Worm (Caenorhabditis elegans) whole organism, young adult: ENCODE data around the gene srv-7.

Experiments used
- B0019.2 ChIP-seq: fragments of 200-800 bp; sonication (Bioruptor generic); conservative IDR thresholded peaks from 2 replicates; pipeline ENCODE4 v1.3.6; 2022; ENCODE audit warnings: missing genetic modification reagents, missing genetic modification characterization, missing compliant biosample characterization
- B0336.3 ChIP-seq: fragments of 200-800 bp; sonication (Bioruptor generic); IDR thresholded peaks from 2 replicates; pipeline ENCODE4 v1.3.6; 2022; ENCODE audit warnings: missing genetic modification characterization, missing compliant biosample characterization
- C06A6.2 ChIP-seq: fragments of 200-800 bp; sonication (Bioruptor generic); conservative IDR thresholded peaks from 2 replicates; pipeline ENCODE4 v1.3.6; 2022; ENCODE audit warnings: missing genetic modification characterization, missing compliant biosample characterization
- F10E7.11 ChIP-seq: sonication (generic microtip); optimal IDR thresholded peaks from 2 replicates; lab custom pipeline; 2017; ENCODE audit warnings: mild to moderate bottlenecking, missing genetic modification characterization, moderate library complexity, missing compliant biosample characterization
- F23B12.7 ChIP-seq: sonication (generic microtip); optimal IDR thresholded peaks from 2 replicates; lab custom pipeline; 2017; ENCODE audit warnings: missing genetic modification characterization, mild to moderate bottlenecking, missing compliant biosample characterization, antibody characterized with exemption, moderate library complexity; ENCODE audit not compliant: insufficient read depth
- F33H1.4 ChIP-seq: fragments of 200-800 bp; sonication (Bioruptor generic); IDR thresholded peaks from 2 replicates; pipeline ENCODE4 v1.3.6; 2022; ENCODE audit warnings: missing genetic modification reagents, missing genetic modification characterization, missing compliant biosample characterization
- F37B4.10 ChIP-seq: fragments of 200-800 bp; sonication (Bioruptor generic); IDR thresholded peaks from 2 replicates; pipeline ENCODE4 v1.3.6; 2022; ENCODE audit warnings: missing genetic modification characterization, missing compliant biosample characterization
- T07F8.4 ChIP-seq: sonication (generic microtip); optimal IDR thresholded peaks from 2 replicates; lab custom pipeline; 2016; ENCODE audit warnings: mild to moderate bottlenecking, missing genetic modification characterization, moderate library complexity, missing compliant biosample characterization
- Y79H2A.3 ChIP-seq: fragments of 200-800 bp; sonication (Bioruptor generic); conservative IDR thresholded peaks from 2 replicates; pipeline ENCODE4 v1.3.6; 2022; ENCODE audit warnings: missing genetic modification reagents, missing genetic modification characterization, missing compliant biosample characterization
- Y95B8A.8 ChIP-seq: fragments of 200-800 bp; sonication (Bioruptor generic); IDR thresholded peaks from 2 replicates; pipeline ENCODE4 v1.3.6; 2022; ENCODE audit warnings: missing genetic modification reagents, missing genetic modification characterization, missing compliant biosample characterization
- aptf-3 ChIP-seq: fragments of 200-800 bp; sonication (Bioruptor generic); IDR thresholded peaks from 2 replicates; pipeline ENCODE4 v1.3.6; 2022; ENCODE audit warnings: missing genetic modification characterization, missing compliant biosample characterization
- attf-3 ChIP-seq: fragments of 200-800 bp; sonication (Bioruptor generic); conservative IDR thresholded peaks from 2 replicates; pipeline ENCODE4 v1.3.6; 2022; ENCODE audit warnings: missing genetic modification reagents, missing genetic modification characterization, missing compliant biosample characterization
- bed-1 ChIP-seq: fragments of 200-800 bp; sonication (Bioruptor generic); IDR thresholded peaks from 2 replicates; pipeline ENCODE4 v1.3.6; 2022; ENCODE audit warnings: missing genetic modification reagents, missing genetic modification characterization, missing compliant biosample characterization
- cebp-2 ChIP-seq: fragments of 200-800 bp; sonication (Bioruptor generic); IDR thresholded peaks from 2 replicates; pipeline ENCODE4 v1.3.6; 2022; ENCODE audit warnings: missing genetic modification characterization, missing compliant biosample characterization
- ceh-27 ChIP-seq: fragments of 200-800 bp; sonication (Bioruptor generic); optimal IDR thresholded peaks from 2 replicates; lab custom pipeline; 2018; ENCODE audit warnings: mild to moderate bottlenecking, missing genetic modification characterization, moderate library complexity, missing compliant biosample characterization
- ceh-40 ChIP-seq: fragments of 200-800 bp; sonication (Bioruptor generic); IDR thresholded peaks from 2 replicates; pipeline ENCODE4 v1.3.6; 2022; ENCODE audit warnings: missing genetic modification characterization, missing compliant biosample characterization
- ceh-79 ChIP-seq: sonication (generic microtip); optimal IDR thresholded peaks from 2 replicates; lab custom pipeline; 2017; ENCODE audit warnings: mild to moderate bottlenecking, missing genetic modification characterization, missing compliant biosample characterization
- die-1 ChIP-seq: sonication (generic microtip); optimal IDR thresholded peaks from 2 replicates; lab custom pipeline; 2016; ENCODE audit warnings: missing genotype, mild to moderate bottlenecking, missing genetic modification characterization, missing compliant biosample characterization
- dox-1 ChIP-seq: fragments of 200-800 bp; sonication (Bioruptor generic); IDR thresholded peaks from 2 replicates; pipeline ENCODE4 v1.3.6; 2022; ENCODE audit warnings: missing genetic modification reagents, missing genetic modification characterization, missing compliant biosample characterization
- dpl-1 ChIP-seq: fragments of 150-350 bp; optimal IDR thresholded peaks from 2 replicates; lab custom pipeline; 2014; ENCODE audit warnings: missing biosample characterization, missing genetic modification reagents, missing genetic modification characterization
- hmg-1.2 ChIP-seq: fragments of 200-800 bp; sonication (Bioruptor generic); IDR thresholded peaks from 2 replicates; pipeline ENCODE4 v1.3.6; 2022; ENCODE audit warnings: missing genetic modification reagents, missing genetic modification characterization, missing compliant biosample characterization
- hsf-1 ChIP-seq: fragments of 200-800 bp; sonication (Bioruptor generic); IDR thresholded peaks from 2 replicates; pipeline ENCODE4 v1.3.6; 2022; ENCODE audit warnings: missing genetic modification reagents, missing genetic modification characterization, missing compliant biosample characterization
- lag-1 ChIP-seq: fragments of 200-800 bp; sonication (Bioruptor generic); IDR thresholded peaks from 2 replicates; pipeline ENCODE4 v1.3.6; 2022; ENCODE audit warnings: missing genetic modification reagents, missing genetic modification characterization, missing compliant biosample characterization
- lin-26 ChIP-seq: fragments of 200-800 bp; sonication (Bioruptor generic); IDR thresholded peaks from 2 replicates; pipeline ENCODE4 v1.3.6; 2022; ENCODE audit warnings: missing genetic modification reagents, missing genetic modification characterization, missing compliant biosample characterization
- lin-54 ChIP-seq: fragments of 200-800 bp; sonication (Bioruptor generic); optimal IDR thresholded peaks from 2 replicates; lab custom pipeline; 2018; ENCODE audit warnings: mild to moderate bottlenecking, missing genetic modification characterization, missing compliant biosample characterization
- lsy-27 ChIP-seq: sonication (generic microtip); optimal IDR thresholded peaks from 2 replicates; lab custom pipeline; 2017; ENCODE audit warnings: missing genetic modification characterization, mild to moderate bottlenecking, missing compliant biosample characterization, antibody characterized with exemption, missing genotype, borderline replicate concordance; ENCODE audit not compliant: insufficient read depth
- madf-6 ChIP-seq: fragments of 200-800 bp; sonication (Bioruptor generic); IDR thresholded peaks from 2 replicates; pipeline ENCODE4 v1.3.6; 2022; ENCODE audit warnings: missing genetic modification reagents, missing genetic modification characterization, missing compliant biosample characterization
- mel-28 ChIP-seq: sonication (generic microtip); optimal IDR thresholded peaks from 2 replicates; lab custom pipeline; 2016; ENCODE audit warnings: borderline replicate concordance, mild to moderate bottlenecking, missing genetic modification characterization, missing compliant biosample characterization
- nfya-2 ChIP-seq: fragments of 200-800 bp; sonication (Bioruptor generic); IDR thresholded peaks from 2 replicates; pipeline ENCODE4 v1.3.6; 2022; ENCODE audit warnings: missing genetic modification reagents, missing genetic modification characterization, missing compliant biosample characterization
- nhr-80 ChIP-seq: sonication (generic microtip); optimal IDR thresholded peaks from 2 replicates; lab custom pipeline; 2016; ENCODE audit warnings: missing genetic modification characterization, missing compliant biosample characterization
- pbrm-1 ChIP-seq: fragments of 200-800 bp; sonication (Bioruptor generic); IDR thresholded peaks from 2 replicates; pipeline ENCODE4 v1.3.6; 2022; ENCODE audit warnings: missing genetic modification reagents, missing genetic modification characterization, missing compliant biosample characterization
- repo-1 ChIP-seq: sonication (generic microtip); optimal IDR thresholded peaks from 2 replicates; lab custom pipeline; 2017; ENCODE audit warnings: mild to moderate bottlenecking, missing genetic modification characterization, missing compliant biosample characterization
- sea-2 ChIP-seq: fragments of 200-800 bp; sonication (Bioruptor generic); IDR thresholded peaks from 2 replicates; pipeline ENCODE4 v1.3.6; 2022; ENCODE audit warnings: missing genetic modification characterization, missing compliant biosample characterization
- snpc-1.1 ChIP-seq: sonication (generic microtip); optimal IDR thresholded peaks from 2 replicates; lab custom pipeline; 2017; ENCODE audit warnings: missing genetic modification characterization, mild to moderate bottlenecking, missing compliant biosample characterization, antibody characterized with exemption, moderate library complexity, missing genotype, missing genetic modification reagents; ENCODE audit not compliant: insufficient read depth
- somi-1 ChIP-seq: fragments of 200-800 bp; sonication (Bioruptor generic); optimal IDR thresholded peaks from 2 replicates; lab custom pipeline; 2018; ENCODE audit warnings: mild to moderate bottlenecking, missing genetic modification characterization, missing compliant biosample characterization
- tbx-9 ChIP-seq: sonication (generic microtip); optimal IDR thresholded peaks from 2 replicates; lab custom pipeline; 2016; ENCODE audit warnings: borderline replicate concordance, missing genetic modification characterization, inconsistent platforms, missing compliant biosample characterization
- tlf-1 ChIP-seq: fragments of 200-800 bp; sonication (Bioruptor generic); optimal IDR thresholded peaks from 2 replicates; lab custom pipeline; 2018; ENCODE audit warnings: mild to moderate bottlenecking, missing genetic modification characterization, missing compliant biosample characterization
- xnd-1 ChIP-seq: sonication (generic microtip); optimal IDR thresholded peaks from 2 replicates; lab custom pipeline; 2016; ENCODE audit warnings: missing genotype, missing genetic modification reagents, missing genetic modification characterization, missing compliant biosample characterization
- zfh-2 ChIP-seq: fragments of 200-800 bp; sonication (Bioruptor generic); conservative IDR thresholded peaks from 2 replicates; pipeline ENCODE4 v1.3.6; 2022; ENCODE audit warnings: missing genetic modification reagents, missing genetic modification characterization, missing compliant biosample characterization
- zim-3 ChIP-seq: sonication (generic microtip); optimal IDR thresholded peaks from 2 replicates; lab custom pipeline; 2017; ENCODE audit warnings: mild to moderate bottlenecking, missing genetic modification characterization, moderate library complexity, missing compliant biosample characterization
- ztf-26 ChIP-seq: sonication (generic microtip); optimal IDR thresholded peaks from 2 replicates; lab custom pipeline; 2017; ENCODE audit warnings: missing genetic modification characterization, missing compliant biosample characterization

Gene srv-7

ce11 chrX:5689077-5689476, 41.3 kb upstream of the srv-7 start:
- TF ChIP-seq dpl-1 (no peak), madf-6 (GFP tag; lab: Robert Waterston, UW) (no peak), cebp-2 (GFP tag; lab: Robert Waterston, UW) (no peak), B0019.2 (GFP tag; lab: Robert Waterston, UW) (no peak), lin-26 (GFP tag; lab: Robert Waterston, UW) (no peak), hsf-1 (GFP tag; lab: Robert Waterston, UW) (no peak), xnd-1 (tag; lab: Kevin White, UChicago) (no peak), ceh-40 (GFP tag; lab: Robert Waterston, UW) (no peak), F10E7.11 (tag; lab: Kevin White, UChicago) (no peak), Y95B8A.8 (no peak), B0336.3 (GFP tag; lab: Robert Waterston, UW) (no peak), Y79H2A.3 (no peak)
- TF ChIP-seq, all 124 proteins: peak for 0

- TF ChIP-seq snpc-1.1 (tag; lab: Kevin White, UChicago) (no peak), C06A6.2 (GFP tag; lab: Robert Waterston, UW) (no peak), dox-1 (peak; percentile 70), die-1 (tag; lab: Kevin White, UChicago) (peak; percentile 1), F33H1.4 (GFP tag; lab: Robert Waterston, UW) (no peak), somi-1 (GFP tag; lab: Kevin White, UChicago) (no peak), ceh-27 (GFP tag; lab: Kevin White, UChicago) (peak; percentile 23), hmg-1.2 (0 out of 2 replicates have a peak, but pooled peaks have one; percentile 48), xnd-1 (tag; lab: Kevin White, UChicago) (no peak), bed-1 (GFP tag; lab: Robert Waterston, UW) (no peak), nhr-80 (tag; lab: Kevin White, UChicago) (peak; percentile 44), F23B12.7 (tag; lab: Kevin White, UChicago) (peak; percentile 26), aptf-3 (GFP tag; lab: Robert Waterston, UW) (no peak), zfh-2 (GFP tag; lab: Robert Waterston, UW) (peak; percentile 65), lin-54 (GFP tag; lab: Kevin White, UChicago) (no peak), zim-3 (tag; lab: Kevin White, UChicago) (no peak), ceh-79 (tag; lab: Kevin White, UChicago) (no peak), ztf-26 (tag; lab: Kevin White, UChicago) (no peak), sea-2 (GFP tag; lab: Robert Waterston, UW) (no peak)
Measured at ce11 chrX:5686065-5686464, 38.3 kb upstream of the srv-7 start, which contains the start of gene set-20. Gene set-20 (minus strand): TSS chrX:5686158.

- no peak for TF ChIP-seq Y79H2A.3
- no peak for TF ChIP-seq cebp-2 (GFP tag; lab: Robert Waterston, UW)
- no peak for TF ChIP-seq lsy-27 (tag; lab: Kevin White, UChicago)
- TF ChIP-seq T07F8.4 (tag; lab: Kevin White, UChicago): no peak
- TF ChIP-seq tbx-9 (tag; lab: Kevin White, UChicago): no peak
- no peak for TF ChIP-seq mel-28 (tag; lab: Kevin White, UChicago)
- no peak for TF ChIP-seq repo-1 (tag; lab: Kevin White, UChicago)
- TF ChIP-seq pbrm-1 (GFP tag; lab: Robert Waterston, UW): no peak
- no peak for TF ChIP-seq attf-3
- TF ChIP-seq lag-1 (GFP tag; lab: Robert Waterston, UW): no peak
- no peak for TF ChIP-seq snpc-1.1 (tag; lab: Kevin White, UChicago)
- no peak for TF ChIP-seq B0336.3 (GFP tag; lab: Robert Waterston, UW)
- no peak for TF ChIP-seq nfya-2 (GFP tag; lab: Robert Waterston, UW)
- no peak for TF ChIP-seq tlf-1
- no peak for TF ChIP-seq F37B4.10 (GFP tag; lab: Robert Waterston, UW)
- TF ChIP-seq dox-1: no peak
- TF ChIP-seq, all 124 proteins: peak for 0
Measured at ce11 chrX:5680125-5680524, 32.3 kb upstream of the srv-7 start, which contains the start of gene set-19. Gene set-19 (minus strand): TSS chrX:5680225.
